Fruit fly (Drosophila melanogaster): ENCODE measurements around the gene PRL-1.

Gene PRL-1

dm6 chr2L:16257227-16258071 is at the start of gene PRL-1, which contains the start of gene EndoGI:
PRL-1 (minus strand) TSS chr2L:16257606.
EndoGI (plus strand) TSS chr2L:16257688.
- no peak for TF ChIP-seq Sox102F (GFP tag; optimal IDR thresholded peaks at IDR 0.05)
- no peak for TF ChIP-seq CG6854 (GFP tag; optimal IDR thresholded peaks at IDR 0.05)
- TF ChIP-seq CG8632 (GFP tag; optimal IDR thresholded peaks at IDR 0.05): peak; percentile 85
- TF ChIP-seq acj6 (GFP tag; optimal IDR thresholded peaks at IDR 0.05): peak; percentile 80
- TF ChIP-seq dsx (GFP tag; optimal IDR thresholded peaks at IDR 0.05; ENCODE audit: poor library complexity, severe bottlenecking): peak; percentile 79
- TF ChIP-seq CG6163 (GFP tag; IDR thresholded peaks at IDR 0.05): peak; percentile 93
- no peak for TF ChIP-seq dac (GFP tag; optimal IDR thresholded peaks at IDR 0.05)
- peak; percentile 49 for TF ChIP-seq cyc (GFP tag; optimal IDR thresholded peaks at IDR 0.05)
- TF ChIP-seq CG8119 (GFP tag; IDR thresholded peaks at IDR 0.05): peak; percentile 92
- TF ChIP-seq esn (GFP tag; optimal IDR thresholded peaks at IDR 0.05): peak; percentile 67
- TF ChIP-seq salr (GFP tag; optimal IDR thresholded peaks at IDR 0.05): peak in 1 of 2 experiments; percentile 76
- no peak for TF ChIP-seq Met (GFP tag; optimal IDR thresholded peaks at IDR 0.05)
- TF ChIP-seq CG6808 (GFP tag; optimal IDR thresholded peaks at IDR 0.05): peak; percentile 56
- peak; percentile 85 for TF ChIP-seq Eip78C (GFP tag)
- no peak for TF ChIP-seq CG6276 (GFP tag; optimal IDR thresholded peaks at IDR 0.05)
- TF ChIP-seq svp (GFP tag): no peak
- TF ChIP-seq CG8319 (GFP tag; optimal IDR thresholded peaks at IDR 0.05): peak; percentile 40
- peak; percentile 72 for TF ChIP-seq achi (GFP tag; optimal IDR thresholded peaks at IDR 0.05)
- TF ChIP-seq CG16779 (tag; optimal IDR thresholded peaks at IDR 0.05): no peak
- no peak for TF ChIP-seq Hr38 (GFP tag; optimal IDR thresholded peaks at IDR 0.05)
- peak; percentile 13 to 54 for TF ChIP-seq ss (GFP tag; optimal IDR thresholded peaks at IDR 0.05)
- TF ChIP-seq Blimp-1 (GFP tag; optimal IDR thresholded peaks at IDR 0.05): peak; percentile 39
- TF ChIP-seq CG15336 (GFP tag; IDR thresholded peaks at IDR 0.05): peak; percentile 93
- TF ChIP-seq net (GFP tag; optimal IDR thresholded peaks at IDR 0.05): peak; percentile 79
- peak; percentile 58 for TF ChIP-seq Eip93F (GFP tag; optimal IDR thresholded peaks at IDR 0.05)
- TF ChIP-seq CG4318 (GFP tag; optimal IDR thresholded peaks at IDR 0.05): no peak
- peak; percentile 86 for TF ChIP-seq CG34406 (GFP tag; optimal IDR thresholded peaks at IDR 0.05)
- TF ChIP-seq Hr4 (GFP tag; optimal IDR thresholded peaks at IDR 0.05): peak; percentile 69
- no peak for TF ChIP-seq fd59A (GFP tag; optimal IDR thresholded peaks at IDR 0.05)
- TF ChIP-seq vri (GFP tag; optimal IDR thresholded peaks at IDR 0.05): peak; percentile 24
- TF ChIP-seq fd85E (GFP tag; optimal IDR thresholded peaks at IDR 0.05): no peak
- no peak for TF ChIP-seq pdm3 (GFP tag; optimal IDR thresholded peaks at IDR 0.05)
- TF ChIP-seq fkh (GFP tag; optimal IDR thresholded peaks at IDR 0.05): peak; percentile 58
- TF ChIP-seq OdsH (GFP tag; optimal IDR thresholded peaks at IDR 0.05): peak; percentile 72
- peak; percentile 74 for TF ChIP-seq CG6792 (GFP tag; optimal IDR thresholded peaks at IDR 0.05)
- TF ChIP-seq Eip75B (GFP tag; optimal IDR thresholded peaks at IDR 0.05): peak; percentile 15
- peak; percentile 34 for TF ChIP-seq lz (GFP tag; optimal IDR thresholded peaks at IDR 0.05)
- TF ChIP-seq CG3032 (tag; optimal IDR thresholded peaks at IDR 0.05): peak; percentile 79
- peak; percentile 36 for TF ChIP-seq Smox (GFP tag; optimal IDR thresholded peaks at IDR 0.05)
- peak; percentile 68 for TF ChIP-seq Sox14 (GFP tag; optimal IDR thresholded peaks at IDR 0.05)
- TF ChIP-seq CG9139 (GFP tag; optimal IDR thresholded peaks at IDR 0.05): peak; percentile 68
- no peak for TF ChIP-seq spab (GFP tag; optimal IDR thresholded peaks at IDR 0.05)
- TF ChIP-seq CG10669 (GFP tag; optimal IDR thresholded peaks at IDR 0.05): peak; percentile 61
- TF ChIP-seq eg (GFP tag; IDR thresholded peaks at IDR 0.05): no peak; the same call in 1 of the 3 replicates
- TF ChIP-seq Ets96B (tag; optimal IDR thresholded peaks at IDR 0.05): peak; percentile 81
- TF ChIP-seq topi (GFP tag; optimal IDR thresholded peaks at IDR 0.05): peak; percentile 41
- TF ChIP-seq Ets21C (GFP tag; optimal IDR thresholded peaks at IDR 0.05): no peak
- peak; percentile 68; the same call in 1 of the 2 replicates for TF ChIP-seq CG11294 (GFP tag; IDR thresholded peaks at IDR 0.05)
- no peak for TF ChIP-seq Hr39 (GFP tag; optimal IDR thresholded peaks at IDR 0.05)
- TF ChIP-seq CG32006 (GFP tag; optimal IDR thresholded peaks at IDR 0.05): peak; percentile 68
